Fruit fly (Drosophila melanogaster): ENCODE results near the gene CG33170.

Gene CG33170

dm6 chr3L:22871845-22872361, 7.5 kb downstream of the CG33170 start, which contains the start of the genes CG11109 and Arf1 (continued):
- no peak for TF ChIP-seq Sry-β (GFP tag; optimal IDR thresholded peaks at IDR 0.05)
- 0 out of 2 replicates have a peak, but pooled peaks have one; percentile 37 for TF ChIP-seq aop (GFP tag; IDR thresholded peaks at IDR 0.05)
- peak; percentile 64 for TF ChIP-seq CG14710 (tag; optimal IDR thresholded peaks at IDR 0.05)
- no peak for TF ChIP-seq CG11504 (tag; optimal IDR thresholded peaks at IDR 0.05)
- peak; percentile 84 for TF ChIP-seq ato (GFP tag; IDR thresholded peaks at IDR 0.05; ENCODE audit: partially characterized antibody)
- TF ChIP-seq Abd-B (GFP tag; optimal IDR thresholded peaks at IDR 0.05): no peak
- no peak for TF ChIP-seq scrt (GFP tag; optimal IDR thresholded peaks at IDR 0.05)
- no peak for TF ChIP-seq tll (GFP tag; optimal IDR thresholded peaks at IDR 0.05)
- peak; percentile 30 for TF ChIP-seq CG12769 (tag; optimal IDR thresholded peaks at IDR 0.05)
- TF ChIP-seq CG1647 (GFP tag; optimal IDR thresholded peaks at IDR 0.05): no peak
- peak; percentile 59; the same call in 2 of the 3 replicates for TF ChIP-seq HLH4C (GFP tag; IDR thresholded peaks at IDR 0.05; ENCODE audit: partially characterized antibody)
- TF ChIP-seq CG12299 (tag; optimal IDR thresholded peaks at IDR 0.05): peak; percentile 42
- no peak for TF ChIP-seq CG8765 (GFP tag; IDR thresholded peaks at IDR 0.05)
- peak; percentile 76 for TF ChIP-seq BEAF-32 (GFP tag; optimal IDR thresholded peaks at IDR 0.05)
- 0 out of 3 replicates have a peak, but pooled peaks have one; percentile 22 for TF ChIP-seq CG34422 (GFP tag; IDR thresholded peaks at IDR 0.05)
- TF ChIP-seq CG4730 (GFP tag; IDR thresholded peaks at IDR 0.05): no peak
- TF ChIP-seq CG10565 (GFP tag; optimal IDR thresholded peaks at IDR 0.05): no peak
- TF ChIP-seq Dll (GFP tag; IDR thresholded peaks at IDR 0.05; ENCODE audit: partially characterized antibody): peak; percentile 51
- TF ChIP-seq slbo (GFP tag; IDR thresholded peaks at IDR 0.05): peak; percentile 38; the same call in 1 of the 2 replicates
- TF ChIP-seq sens (GFP tag): no peak
- TF ChIP-seq CG9609 (GFP tag; optimal IDR thresholded peaks at IDR 0.05): no peak
- TF ChIP-seq CG17186 (GFP tag; optimal IDR thresholded peaks at IDR 0.05): peak; percentile 32
- peak; percentile 18 for TF ChIP-seq sug (tag; optimal IDR thresholded peaks at IDR 0.05)
- peak; percentile 60 for TF ChIP-seq row (GFP tag; IDR thresholded peaks at IDR 0.05)
- no peak for TF ChIP-seq GATAe (GFP tag; conservative IDR thresholded peaks at IDR 0.05)
- no peak for TF ChIP-seq Bdp1 (GFP tag; optimal IDR thresholded peaks at IDR 0.05)
- TF ChIP-seq knrl (GFP tag; IDR thresholded peaks at IDR 0.05; ENCODE audit: partially characterized antibody): peak; percentile 62
- TF ChIP-seq mam (GFP tag; optimal IDR thresholded peaks at IDR 0.05): no peak
- no peak for TF ChIP-seq Camta (GFP tag; optimal IDR thresholded peaks at IDR 0.05)
- peak; percentile 36 for TF ChIP-seq Nf-YC (tag; optimal IDR thresholded peaks at IDR 0.05)
- no peak for TF ChIP-seq CG7745 (tag; optimal IDR thresholded peaks at IDR 0.05)
- TF ChIP-seq pb (GFP tag; optimal IDR thresholded peaks at IDR 0.05): no peak
- TF ChIP-seq CG6791 (GFP tag; IDR thresholded peaks at IDR 0.05; ENCODE audit: partially characterized antibody): peak; percentile 89
- TF ChIP-seq ab (GFP tag; optimal IDR thresholded peaks at IDR 0.05): no peak
- TF ChIP-seq Nf-YA (GFP tag; IDR thresholded peaks at IDR 0.05): no peak

DNA sequence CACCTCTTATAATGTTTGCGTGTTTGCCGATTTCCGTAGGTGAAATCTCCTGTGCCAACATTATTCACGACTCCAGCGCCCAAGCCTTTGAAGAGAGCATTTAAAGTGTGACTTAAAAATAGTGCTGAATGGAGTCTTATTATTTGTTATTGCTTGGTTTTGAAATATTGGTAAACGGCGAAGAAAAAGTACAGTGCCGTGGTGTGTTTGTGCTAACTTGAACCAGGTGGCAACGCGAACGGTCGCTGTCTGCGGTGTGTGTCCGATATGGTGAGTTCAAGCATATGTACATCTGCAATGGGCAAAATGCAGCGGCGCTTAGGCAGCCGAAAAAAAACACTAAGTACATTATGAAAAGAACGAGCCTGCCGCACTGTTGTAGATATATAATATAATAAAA, 13.5 kb downstream of the CG33170 start:
- no peak for TF ChIP-seq ind (GFP tag; optimal IDR thresholded peaks at IDR 0.05)
- peak; percentile 29 for TF ChIP-seq Myb (GFP tag; optimal IDR thresholded peaks at IDR 0.05)
- no peak for TF ChIP-seq gce (GFP tag; IDR thresholded peaks at IDR 0.05)
- no peak for TF ChIP-seq peb (GFP tag; IDR thresholded peaks at IDR 0.05)
- TF ChIP-seq Nf-YC (tag; optimal IDR thresholded peaks at IDR 0.05): peak; percentile 69
- no peak for TF ChIP-seq CG4282 (GFP tag; optimal IDR thresholded peaks at IDR 0.05)
- TF ChIP-seq C15 (GFP tag; IDR thresholded peaks at IDR 0.05): no peak
- peak; percentile 37 for TF ChIP-seq nom (GFP tag; optimal IDR thresholded peaks at IDR 0.05)
- no peak for TF ChIP-seq CG43689 (GFP tag; IDR thresholded peaks at IDR 0.05)
- peak; percentile 21 for TF ChIP-seq BEAF-32 (GFP tag; optimal IDR thresholded peaks at IDR 0.05)
- peak; percentile 58 for TF ChIP-seq MESR4 (GFP tag; optimal IDR thresholded peaks at IDR 0.05)
- TF ChIP-seq MBD-R2 (GFP tag; IDR thresholded peaks at IDR 0.05): peak; percentile 19; the same call in 1 of the 2 replicates
- TF ChIP-seq CG14710 (tag; optimal IDR thresholded peaks at IDR 0.05): peak; percentile 96
- no peak for TF ChIP-seq sqz (GFP tag; optimal IDR thresholded peaks at IDR 0.05)
- TF ChIP-seq Dp (GFP tag; optimal IDR thresholded peaks at IDR 0.05): peak; percentile 0
- no peak for TF ChIP-seq HLH3B (GFP tag; IDR thresholded peaks at IDR 0.05)
- no peak for TF ChIP-seq CG8281 (tag; optimal IDR thresholded peaks at IDR 0.05)
- TF ChIP-seq CG18764 (GFP tag; optimal IDR thresholded peaks at IDR 0.05): no peak
- TF ChIP-seq hkb (optimal IDR thresholded peaks at IDR 0.05): no peak
- TF ChIP-seq hkb (GFP tag; IDR thresholded peaks at IDR 0.05): no peak

Data from whole organism, embryonic.